Fruit fly (Drosophila melanogaster) whole organism, embryonic: ENCODE data around the gene Fatp1.

Experiments
- Antp ChIP-seq: fragments of 200-800 bp; sonication (Bioruptor generic); optimal IDR thresholded peaks from 3 replicates; lab custom pipeline; 2016; ENCODE audit warnings: missing biosample characterization, missing genetic modification characterization
- CG1024 ChIP-seq: fragments of 200-800 bp; sonication (Bioruptor generic); IDR thresholded peaks from 2 replicates; pipeline ENCODE4 v1.3.6; 2022; ENCODE audit warnings: missing biosample characterization, missing genetic modification characterization
- CG13424 ChIP-seq: fragments of 200-800 bp; sonication (Bioruptor generic); optimal IDR thresholded peaks from 2 replicates; lab custom pipeline; 2019; ENCODE audit warnings: missing biosample characterization, mild to moderate bottlenecking, missing genetic modification characterization, moderate library complexity
- CG15073 ChIP-seq: fragments of 200-800 bp; sonication (Bioruptor generic); optimal IDR thresholded peaks from 2 replicates; lab custom pipeline; 2016; ENCODE audit warnings: missing biosample characterization, missing genetic modification characterization
- CG15269 ChIP-seq: fragments of 200-800 bp; sonication (Bioruptor generic); optimal IDR thresholded peaks from 2 replicates; lab custom pipeline; 2018; ENCODE audit warnings: missing biosample characterization, mild to moderate bottlenecking, missing genetic modification characterization, moderate library complexity
- CG17186 ChIP-seq: fragments of 200-800 bp; sonication (Bioruptor generic); optimal IDR thresholded peaks from 3 replicates; lab custom pipeline; 2017; ENCODE audit warnings: missing biosample characterization, missing genetic modification reagents, missing genetic modification characterization
- CG17359 ChIP-seq: fragments of 200-800 bp; sonication (Bioruptor generic); optimal IDR thresholded peaks from 3 replicates; lab custom pipeline; 2018; ENCODE audit warnings: missing biosample characterization, mild to moderate bottlenecking, missing genetic modification characterization, moderate library complexity
- CG31365 ChIP-seq: fragments of 200-800 bp; sonication (Bioruptor generic); optimal IDR thresholded peaks from 2 replicates; lab custom pipeline; 2018; ENCODE audit warnings: missing biosample characterization, mild to moderate bottlenecking, missing genetic modification characterization
- CG31388 ChIP-seq: fragments of 200-800 bp; sonication (Bioruptor generic); optimal IDR thresholded peaks from 2 replicates; lab custom pipeline; 2016; ENCODE audit warnings: missing biosample characterization, missing genetic modification characterization
- CG4617 ChIP-seq: fragments of 200-800 bp; sonication (Bioruptor generic); optimal IDR thresholded peaks from 3 replicates; lab custom pipeline; 2016; ENCODE audit warnings: missing biosample characterization, missing genetic modification characterization, borderline replicate concordance
- CG6654 ChIP-seq: fragments of 200-800 bp; sonication (Bioruptor generic); optimal IDR thresholded peaks from 2 replicates; lab custom pipeline; 2017; ENCODE audit warnings: missing biosample characterization, mild to moderate bottlenecking, missing genetic modification characterization
- CG7357 ChIP-seq: fragments of 200-800 bp; sonication (Bioruptor generic); IDR thresholded peaks from 3 replicates; pipeline ENCODE4 v1.3.6; 2022; ENCODE audit warnings: missing biosample characterization, missing genetic modification characterization
- D19A ChIP-seq: fragments of 200-800 bp; optimal IDR thresholded peaks from 3 replicates; lab custom pipeline; 2019; ENCODE audit warnings: missing biosample characterization, mild to moderate bottlenecking, missing genetic modification characterization, moderate library complexity
- Dad ChIP-seq: fragments of 200-800 bp; sonication (Bioruptor generic); optimal IDR thresholded peaks from 3 replicates; lab custom pipeline; 2016; ENCODE audit warnings: missing biosample characterization, missing genetic modification characterization
- Hr51 ChIP-seq, 2 experiments: fragments of 200-800 bp; sonication (Bioruptor generic); optimal IDR thresholded peaks; 2 replicates in 1 of 2; 3 replicates in 1 of 2; lab custom pipeline; 2016 to 2018; ENCODE audit warnings: missing biosample characterization in 2 of 2, missing genetic modification characterization in 2 of 2, mild to moderate bottlenecking in 1 of 2, moderate library complexity in 1 of 2
- NC2β ChIP-seq: fragments of 200-800 bp; sonication (Bioruptor generic); optimal IDR thresholded peaks from 2 replicates; lab custom pipeline; 2016; ENCODE audit warnings: missing biosample characterization, missing genetic modification characterization
- NfI ChIP-seq: fragments of 200-800 bp; sonication (Bioruptor generic); optimal IDR thresholded peaks from 3 replicates; lab custom pipeline; 2018; ENCODE audit warnings: missing biosample characterization, mild to moderate bottlenecking, missing genetic modification characterization, moderate library complexity
- Oli ChIP-seq: fragments of 200-800 bp; sonication (Bioruptor generic); optimal IDR thresholded peaks from 2 replicates; lab custom pipeline; 2018; ENCODE audit warnings: missing biosample characterization, mild to moderate bottlenecking, missing genetic modification characterization, moderate library complexity
- Pdp1 ChIP-seq, 2 experiments: fragments of 200-800 bp; sonication (Bioruptor generic); optimal IDR thresholded peaks; 3 replicates each; lab custom pipeline; 2016; ENCODE audit warnings: missing biosample characterization in 2 of 2, missing genetic modification characterization in 2 of 2, mild to moderate bottlenecking in 1 of 2, moderate library complexity in 1 of 2
- Ravus ChIP-seq: fragments of 200-800 bp; sonication (Bioruptor generic); IDR thresholded peaks from 2 replicates; pipeline ENCODE4 v1.3.6; 2022; ENCODE audit warnings: missing biosample characterization, missing genetic modification characterization
- Rx ChIP-seq: fragments of 200-800 bp; sonication (Bioruptor generic); IDR thresholded peaks from 2 replicates; pipeline ENCODE4 v1.3.6; 2022; ENCODE audit warnings: missing biosample characterization, missing genetic modification characterization
- Sox100B ChIP-seq: fragments of 200-800 bp; sonication (Bioruptor generic); optimal IDR thresholded peaks from 3 replicates; lab custom pipeline; 2018; ENCODE audit warnings: missing biosample characterization, mild to moderate bottlenecking, missing genetic modification characterization
- Xrp1 ChIP-seq: fragments of 200-800 bp; sonication (Bioruptor generic); IDR thresholded peaks from 2 replicates; pipeline ENCODE4 v1.3.6; 2022; ENCODE audit warnings: missing biosample characterization, missing genetic modification characterization
- btn ChIP-seq: fragments of 200-800 bp; sonication (Bioruptor generic); optimal IDR thresholded peaks from 2 replicates; lab custom pipeline; 2016; ENCODE audit warnings: missing biosample characterization, missing genetic modification characterization
- ci ChIP-seq: fragments of 200-800 bp; sonication (Bioruptor generic); IDR thresholded peaks from 3 replicates; pipeline ENCODE4 v1.3.6; 2022; ENCODE audit warnings: missing biosample characterization, missing genetic modification characterization
- dan ChIP-seq: fragments of 200-800 bp; sonication (Bioruptor generic); IDR thresholded peaks from 2 replicates; pipeline ENCODE4 v1.3.6; 2022; ENCODE audit warnings: missing biosample characterization, missing genetic modification characterization
- dmrt99B ChIP-seq: fragments of 200-800 bp; sonication (Bioruptor generic); optimal IDR thresholded peaks from 2 replicates; lab custom pipeline; 2018; ENCODE audit warnings: missing biosample characterization, mild to moderate bottlenecking, missing genetic modification characterization, moderate library complexity
- exex ChIP-seq: fragments of 200-800 bp; sonication (Bioruptor generic); optimal IDR thresholded peaks from 4 replicates; lab custom pipeline; 2018; ENCODE audit warnings: missing biosample characterization, mild to moderate bottlenecking, missing genetic modification characterization, moderate library complexity
- ftz-f1 ChIP-seq: fragments of 200-800 bp; sonication (Bioruptor generic); optimal IDR thresholded peaks from 2 replicates; lab custom pipeline; 2016; ENCODE audit warnings: missing biosample characterization, missing genetic modification characterization
- gce ChIP-seq: fragments of 200-800 bp; sonication (Bioruptor generic); IDR thresholded peaks from 3 replicates; pipeline ENCODE4 v1.3.6; 2022; ENCODE audit warnings: missing biosample characterization, missing genetic modification characterization
- gem ChIP-seq: fragments of 200-800 bp; sonication (Bioruptor generic); optimal IDR thresholded peaks from 2 replicates; lab custom pipeline; 2019; ENCODE audit warnings: missing biosample characterization, mild to moderate bottlenecking, missing genetic modification characterization, moderate library complexity
- grau ChIP-seq: fragments of 200-800 bp; optimal IDR thresholded peaks from 3 replicates; lab custom pipeline; 2019; ENCODE audit warnings: missing biosample characterization, mild to moderate bottlenecking, missing genetic modification characterization, moderate library complexity
- gro ChIP-seq: fragments of 200-800 bp; sonication (Bioruptor generic); optimal IDR thresholded peaks from 2 replicates; lab custom pipeline; 2016; ENCODE audit warnings: missing biosample characterization, missing genetic modification characterization
- ind ChIP-seq: fragments of 200-800 bp; sonication (Bioruptor generic); optimal IDR thresholded peaks from 3 replicates; lab custom pipeline; 2016; ENCODE audit warnings: missing biosample characterization, missing genetic modification characterization
- ken ChIP-seq: fragments of 200-800 bp; sonication (Bioruptor generic); IDR thresholded peaks from 3 replicates; pipeline ENCODE4 v1.3.6; 2022; ENCODE audit warnings: missing biosample characterization, missing genetic modification characterization
- mam ChIP-seq: fragments of 200-800 bp; sonication (Bioruptor generic); optimal IDR thresholded peaks from 3 replicates; lab custom pipeline; 2016; ENCODE audit warnings: missing biosample characterization, missing genetic modification characterization
- mld ChIP-seq: fragments of 200-800 bp; sonication (Bioruptor generic); IDR thresholded peaks from 3 replicates; pipeline ENCODE4 v1.3.6; 2022; ENCODE audit warnings: missing biosample characterization, missing genetic modification characterization; ENCODE audit not compliant: partially characterized antibody
- phol ChIP-seq: fragments of 200-800 bp; sonication (Bioruptor generic); optimal IDR thresholded peaks from 3 replicates; lab custom pipeline; 2018; ENCODE audit warnings: missing biosample characterization, mild to moderate bottlenecking, missing genetic modification characterization, moderate library complexity
- prd ChIP-seq, 3 experiments: fragments of >200 bp in 2 of 3; fragments of 200-800 bp in 1 of 3; sonication (Bioruptor generic) in 1 of 3; optimal IDR thresholded peaks in 2 of 3; IDR thresholded peaks in 1 of 3; 2 replicates in 2 of 3; 3 replicates in 1 of 3; pipeline versions ENCODE4 v1.3.6 to Lab custom; 2017 to 2022; ENCODE audit warnings: missing biosample characterization in 1 of 3, missing genetic modification characterization in 1 of 3
- run ChIP-seq: fragments of 200-800 bp; sonication (Bioruptor generic); optimal IDR thresholded peaks from 3 replicates; lab custom pipeline; 2018; ENCODE audit warnings: missing biosample characterization, mild to moderate bottlenecking, missing genetic modification characterization
- unpg ChIP-seq: fragments of 200-800 bp; sonication (Bioruptor generic); optimal IDR thresholded peaks from 3 replicates; lab custom pipeline; 2018; ENCODE audit warnings: missing biosample characterization, mild to moderate bottlenecking, missing genetic modification characterization, moderate library complexity

The Fatp1 gene

dm6 chr2L:10543992-10544391 lies 27.0 kb upstream of the Fatp1 start (continued):
- TF ChIP-seq Dad (GFP tag; lab: Kevin White, UChicago) = no peak
- 0 out of 2 replicates have a peak, but pooled peaks have one; percentile 20 for TF ChIP-seq Xrp1 (GFP tag; lab: Robert Waterston, UW)
- no peak for TF ChIP-seq mam (GFP tag; lab: Kevin White, UChicago)
- TF ChIP-seq ftz-f1 = no peak
- peak; percentile 11 for TF ChIP-seq Oli (tag; lab: Kevin White, UChicago)
- TF ChIP-seq CG17359 = peak; percentile 5
- peak; percentile 37 for TF ChIP-seq gem
- no peak for TF ChIP-seq Antp (GFP tag; lab: Kevin White, UChicago)
- TF ChIP-seq NfI = no peak
- TF ChIP-seq CG15073 = peak; percentile 68
- peak; percentile 81 for TF ChIP-seq CG6654 (GFP tag; lab: Kevin White, UChicago)
- TF ChIP-seq CG17186 (GFP tag; lab: Kevin White, UChicago) = no peak
- no peak for TF ChIP-seq mld (GFP tag; lab: Robert Waterston, UW)
- peak in 1 of 2 experiments; percentile 34 for TF ChIP-seq Hr51 (GFP tag; optimal IDR thresholded peaks at IDR 0.05; lab: Kevin White, UChicago)
- peak; percentile 13 for TF ChIP-seq phol (tag; lab: Kevin White, UChicago)
- no peak for TF ChIP-seq prd (optimal IDR thresholded peaks at IDR 0.05; lab: Kevin White, UChicago)
- peak; percentile 44; the same call in 2 of the 3 replicates for TF ChIP-seq prd (GFP tag; IDR thresholded peaks at IDR 0.05; lab: Robert Waterston, UW)
- TF ChIP-seq gce = 0 out of 3 replicates have a peak, but pooled peaks have one; percentile 12
- TF ChIP-seq CG31365 = no peak
- no peak for TF ChIP-seq CG31388 (GFP tag; lab: Kevin White, UChicago)
- no peak for TF ChIP-seq gro (GFP tag; lab: Kevin White, UChicago)
- no peak for TF ChIP-seq btn (GFP tag; lab: Kevin White, UChicago)
- TF ChIP-seq exex (tag; lab: Kevin White, UChicago) = no peak
- peak in 1 of 2 experiments; percentile 40 for TF ChIP-seq Pdp1 (GFP tag; optimal IDR thresholded peaks at IDR 0.05; lab: Kevin White, UChicago)
- no peak for TF ChIP-seq CG1024
- TF ChIP-seq CG13424 (tag; lab: Kevin White, UChicago) = peak; percentile 27
- TF ChIP-seq ci = 0 out of 3 replicates have a peak, but pooled peaks have one; percentile 12
- no peak for TF ChIP-seq run
- peak; percentile 5 for TF ChIP-seq grau (tag; lab: Kevin White, UChicago)
- 0 out of 3 replicates have a peak, but pooled peaks have one; percentile 29 for TF ChIP-seq CG7357 (GFP tag; lab: Robert Waterston, UW)
- TF ChIP-seq unpg (GFP tag; lab: Kevin White, UChicago) = peak; percentile 25
- peak; percentile 47; the same call in 1 of the 3 replicates for TF ChIP-seq ken (GFP tag; lab: Robert Waterston, UW)
- no peak for TF ChIP-seq ind (GFP tag; lab: Kevin White, UChicago)
- no peak for TF ChIP-seq CG4617 (GFP tag; lab: Kevin White, UChicago)
- no peak for TF ChIP-seq dan (GFP tag; lab: Robert Waterston, UW)
- peak; percentile 10 for TF ChIP-seq dmrt99B (tag; lab: Kevin White, UChicago)
- TF ChIP-seq Rx (GFP tag; lab: Robert Waterston, UW) = 0 out of 2 replicates have a peak, but pooled peaks have one; percentile 22
- TF ChIP-seq Sox100B = no peak
- TF ChIP-seq CG15269 (tag; lab: Kevin White, UChicago) = no peak
- no peak for TF ChIP-seq Ravus (GFP tag; lab: Robert Waterston, UW)
- TF ChIP-seq NC2β = no peak
- peak; percentile 55 for TF ChIP-seq D19A
